Worm (Caenorhabditis elegans) whole organism, L3 larva: ENCODE results near the gene F33G12.7.

ENCODE experiments used
- R02D3.7 ChIP-seq: fragments of 150-350 bp; optimal IDR thresholded peaks from 2 replicates; lab custom pipeline; 2014; ENCODE audit warnings: missing biosample characterization, missing genetic modification characterization
- ZK546.5 ChIP-seq: sonication (generic microtip); optimal IDR thresholded peaks from 2 replicates; lab custom pipeline; 2017; ENCODE audit warnings: missing biosample characterization, missing genetic modification characterization
- aly-2 ChIP-seq: fragments of 150-350 bp; optimal IDR thresholded peaks from 2 replicates; lab custom pipeline; 2014; ENCODE audit warnings: missing biosample characterization, missing genetic modification characterization
- ama-1 ChIP-seq: fragments of 150-350 bp; optimal IDR thresholded peaks from 2 replicates; lab custom pipeline; 2018
- ceh-16 ChIP-seq: sonication (generic microtip); optimal IDR thresholded peaks from 2 replicates; lab custom pipeline; 2017; ENCODE audit warnings: missing biosample characterization, missing genetic modification characterization
- ceh-28 ChIP-seq: fragments of 150-350 bp; optimal IDR thresholded peaks from 2 replicates; lab custom pipeline; 2014; ENCODE audit warnings: missing biosample characterization, missing genetic modification reagents, missing genetic modification characterization
- ceh-82 ChIP-seq: fragments of 150-350 bp; optimal IDR thresholded peaks from 2 replicates; lab custom pipeline; 2014; ENCODE audit warnings: missing biosample characterization, missing genetic modification characterization
- ceh-9 ChIP-seq: sonication (generic microtip); optimal IDR thresholded peaks from 2 replicates; lab custom pipeline; 2018; ENCODE audit warnings: missing biosample characterization, missing genetic modification characterization
- daf-12 ChIP-seq: fragments of 150-350 bp; optimal IDR thresholded peaks from 2 replicates; lab custom pipeline; 2014; ENCODE audit warnings: missing biosample characterization, missing genetic modification reagents, missing genetic modification characterization
- egl-27 ChIP-seq: sonication (generic microtip); optimal IDR thresholded peaks from 4 replicates; lab custom pipeline; 2017; ENCODE audit warnings: missing biosample characterization, missing genetic modification reagents, missing genetic modification characterization
- egl-5 ChIP-seq: fragments of 150-350 bp; optimal IDR thresholded peaks from 2 replicates; lab custom pipeline; 2017; ENCODE audit warnings: missing biosample characterization, missing genetic modification reagents, missing genetic modification characterization, inconsistent platforms
- elt-1 ChIP-seq: fragments of 150-350 bp; optimal IDR thresholded peaks from 2 replicates; lab custom pipeline; 2014; ENCODE audit warnings: missing biosample characterization, missing genetic modification characterization
- elt-2 ChIP-seq: sonication (generic microtip); optimal IDR thresholded peaks from 2 replicates; lab custom pipeline; 2016; ENCODE audit warnings: missing genetic modification reagents, mild to moderate bottlenecking, missing genetic modification characterization, missing compliant biosample characterization
- eor-1 ChIP-seq, 2 experiments: fragments of 150-350 bp; optimal IDR thresholded peaks; 2 replicates each; lab custom pipeline; 2014 to 2018; ENCODE audit warnings: missing biosample characterization in 2 of 2, missing genetic modification characterization in 2 of 2
- fkh-10 ChIP-seq: sonication (generic microtip); optimal IDR thresholded peaks from 2 replicates; lab custom pipeline; 2017; ENCODE audit warnings: missing biosample characterization, missing genetic modification reagents, missing genetic modification characterization
- fkh-2 ChIP-seq: fragments of 150-350 bp; optimal IDR thresholded peaks from 2 replicates; lab custom pipeline; 2014; ENCODE audit warnings: missing biosample characterization, missing genetic modification reagents, missing genetic modification characterization
- hmg-11 ChIP-seq: sonication (generic microtip); optimal IDR thresholded peaks from 2 replicates; lab custom pipeline; 2016; ENCODE audit warnings: missing genetic modification characterization, missing compliant biosample characterization
- jun-1 ChIP-seq: fragments of 150-350 bp; optimal IDR thresholded peaks from 2 replicates; lab custom pipeline; 2014; ENCODE audit warnings: missing biosample characterization, missing genetic modification reagents, missing genetic modification characterization
- lin-15B ChIP-seq: fragments of 150-350 bp; optimal IDR thresholded peaks from 2 replicates; lab custom pipeline; 2014; ENCODE audit warnings: missing biosample characterization, missing genetic modification characterization
- lin-39 ChIP-seq: fragments of 150-350 bp; optimal IDR thresholded peaks from 2 replicates; lab custom pipeline; 2018; ENCODE audit warnings: missing biosample characterization, missing genetic modification reagents, missing genetic modification characterization
- lsy-12 ChIP-seq: sonication (generic microtip); optimal IDR thresholded peaks from 2 replicates; lab custom pipeline; 2016; ENCODE audit warnings: mild to moderate bottlenecking, missing genetic modification characterization, missing compliant biosample characterization
- mdl-1 ChIP-seq: fragments of 150-350 bp; optimal IDR thresholded peaks from 2 replicates; lab custom pipeline; 2014; ENCODE audit warnings: missing biosample characterization, missing genetic modification characterization
- mml-1 ChIP-seq: fragments of 150-350 bp; sonication (generic microtip); optimal IDR thresholded peaks from 3 replicates; lab custom pipeline; 2014; ENCODE audit warnings: missing biosample characterization, missing genetic modification characterization
- nfya-1 ChIP-seq: sonication (generic microtip); optimal IDR thresholded peaks from 2 replicates; lab custom pipeline; 2017; ENCODE audit warnings: missing genetic modification characterization, mild to moderate bottlenecking, missing compliant biosample characterization, antibody characterized with exemption, moderate library complexity; ENCODE audit not compliant: insufficient read depth
- nhr-11 ChIP-seq: fragments of 150-350 bp; optimal IDR thresholded peaks from 2 replicates; lab custom pipeline; 2014; ENCODE audit warnings: missing biosample characterization, missing genetic modification characterization
- nhr-12 ChIP-seq: fragments of 150-350 bp; optimal IDR thresholded peaks from 2 replicates; lab custom pipeline; 2014; ENCODE audit warnings: missing biosample characterization, missing genetic modification characterization
- nhr-23 ChIP-seq: fragments of 150-350 bp; optimal IDR thresholded peaks from 2 replicates; lab custom pipeline; 2014; ENCODE audit warnings: missing biosample characterization, missing genetic modification reagents, missing genetic modification characterization
- nhr-25 ChIP-seq: sonication (generic microtip); optimal IDR thresholded peaks from 2 replicates; lab custom pipeline; 2017; ENCODE audit warnings: missing biosample characterization, missing genetic modification characterization
- nhr-28 ChIP-seq: fragments of 150-350 bp; optimal IDR thresholded peaks from 2 replicates; lab custom pipeline; 2014; ENCODE audit warnings: missing biosample characterization, missing genetic modification characterization
- nhr-43 ChIP-seq: sonication (generic microtip); optimal IDR thresholded peaks from 2 replicates; lab custom pipeline; 2016; ENCODE audit warnings: mild to moderate bottlenecking, missing genetic modification characterization, missing compliant biosample characterization; ENCODE audit not compliant: poor library complexity, severe bottlenecking
- nhr-67 ChIP-seq: fragments of 150-350 bp; optimal IDR thresholded peaks from 2 replicates; lab custom pipeline; 2014; ENCODE audit warnings: missing biosample characterization, missing genetic modification characterization
- nhr-76 ChIP-seq: fragments of 150-350 bp; sonication (generic microtip); optimal IDR thresholded peaks from 5 replicates; lab custom pipeline; 2014; ENCODE audit warnings: missing biosample characterization, missing genetic modification characterization
- nhr-77 ChIP-seq: fragments of 150-350 bp; optimal IDR thresholded peaks from 2 replicates; lab custom pipeline; 2014; ENCODE audit warnings: missing biosample characterization, missing genetic modification characterization
- pha-4 ChIP-seq: fragments of 150-350 bp; optimal IDR thresholded peaks from 2 replicates; lab custom pipeline; 2014; ENCODE audit warnings: missing biosample characterization, missing genetic modification reagents, missing genetic modification characterization
- pqm-1 ChIP-seq: fragments of 150-350 bp; optimal IDR thresholded peaks from 2 replicates; lab custom pipeline; 2017; ENCODE audit warnings: missing biosample characterization, missing genetic modification characterization, inconsistent platforms
- skn-1 ChIP-seq: fragments of 150-350 bp; optimal IDR thresholded peaks from 2 replicates; lab custom pipeline; 2014; ENCODE audit warnings: missing biosample characterization, missing genetic modification characterization
- snpc-4 ChIP-seq: fragments of 150-350 bp; optimal IDR thresholded peaks from 2 replicates; lab custom pipeline; 2014; ENCODE audit warnings: missing biosample characterization, missing genetic modification characterization
- tbx-2 ChIP-seq: sonication (generic microtip); optimal IDR thresholded peaks from 2 replicates; lab custom pipeline; 2016; ENCODE audit warnings: mild to moderate bottlenecking, missing genetic modification characterization, missing compliant biosample characterization
- unc-39 ChIP-seq: sonication (generic microtip); optimal IDR thresholded peaks from 4 replicates; lab custom pipeline; 2017; ENCODE audit warnings: missing biosample characterization, missing genetic modification characterization
- unc-62 ChIP-seq: fragments of 150-350 bp; sonication (generic microtip); optimal IDR thresholded peaks from 4 replicates; lab custom pipeline; 2014; ENCODE audit warnings: missing biosample characterization, missing genetic modification reagents, missing genetic modification characterization
- zag-1 ChIP-seq: fragments of 150-350 bp; optimal IDR thresholded peaks from 2 replicates; lab custom pipeline; 2014; ENCODE audit warnings: missing biosample characterization, missing genetic modification characterization
- ztf-11 ChIP-seq: fragments of 150-350 bp; optimal IDR thresholded peaks from 2 replicates; lab custom pipeline; 2014; ENCODE audit warnings: missing biosample characterization, missing genetic modification characterization
- ztf-4 ChIP-seq: fragments of 150-350 bp; optimal IDR thresholded peaks from 2 replicates; lab custom pipeline; 2014; ENCODE audit warnings: missing biosample characterization, missing genetic modification characterization

F33G12.7 gene

ce11 chrII:5055129-5055666 is 14.7 kb upstream of the F33G12.7 start, which contains the start of the genes ify-1 and rpl-22:
TSS of gene ify-1 (minus strand) at chrII:5055179.
TSS of gene rpl-22 (plus strand) at chrII:5055616.
- TF ChIP-seq nfya-1 (tag; lab: Kevin White, UChicago) (peak; percentile 99), pqm-1 (tag; lab: Kevin White, UChicago) (peak; percentile 91), nhr-67 (tag; lab: Kevin White, UChicago) (no peak), snpc-4 (peak; percentile 96), zag-1 (tag; lab: Kevin White, UChicago) (no peak), ceh-82 (peak; percentile 48), aly-2 (tag; lab: Kevin White, UChicago) (no peak), jun-1 (tag; lab: Kevin White, UChicago) (peak; percentile 77), ZK546.5 (tag; lab: Kevin White, UChicago) (peak; percentile 37), pha-4 (tag; lab: Kevin White, UChicago) (peak; percentile 99), skn-1 (tag; lab: Kevin White, UChicago) (peak; percentile 91), ceh-9 (tag; lab: Kevin White, UChicago) (no peak), nhr-77 (tag; lab: Kevin White, UChicago) (peak; percentile 13), nhr-23 (tag; lab: Kevin White, UChicago) (peak; percentile 98), fkh-2 (tag; lab: Kevin White, UChicago) (no peak), elt-1 (tag; lab: Kevin White, UChicago) (peak; percentile 47), unc-39 (no peak), fkh-10 (GFP tag; lab: Kevin White, UChicago) (peak; percentile 53), nhr-43 (tag; lab: Kevin White, UChicago) (peak; percentile 94), tbx-2 (tag; lab: Kevin White, UChicago) (peak; percentile 57), mdl-1 (no peak), elt-2 (peak; percentile 98), R02D3.7 (tag; lab: Kevin White, UChicago) (peak; percentile 84), daf-12 (tag; lab: Kevin White, UChicago) (no peak), egl-5 (tag; lab: Kevin White, UChicago) (peak; percentile 94), nhr-25 (tag; lab: Kevin White, UChicago) (peak; percentile 99), nhr-12 (no peak), ceh-28 (tag; lab: Kevin White, UChicago) (peak; percentile 89), mml-1 (tag; lab: Kevin White, UChicago) (no peak), nhr-11 (tag; lab: Kevin White, UChicago) (peak; percentile 82), eor-1 (tag; optimal IDR thresholded peaks at IDR 0.05; lab: Kevin White, UChicago) (no peak), lin-39 (tag; lab: Kevin White, UChicago) (peak; percentile 96), lsy-12 (peak; percentile 78), hmg-11 (tag; lab: Kevin White, UChicago) (peak; percentile 86), ama-1 (peak; percentile 90), ztf-4 (tag; lab: Kevin White, UChicago) (peak; percentile 67), egl-27 (no peak), nhr-28 (tag; lab: Kevin White, UChicago) (no peak), lin-15B (peak; percentile 98), unc-62 (peak; percentile 58), ceh-16 (no peak), nhr-76 (peak; percentile 11), ztf-11 (tag; lab: Kevin White, UChicago) (no peak)

ce11 chrII:5050776-5051175 is 10.3 kb upstream of the F33G12.7 start:
- TF ChIP-seq tbx-2 (tag; lab: Kevin White, UChicago): no peak
- no peak for TF ChIP-seq nfya-1 (tag; lab: Kevin White, UChicago)
- no peak for TF ChIP-seq nhr-67 (tag; lab: Kevin White, UChicago)
- no peak for TF ChIP-seq elt-2
